Worm (Caenorhabditis elegans) whole organism, midembryonic: ENCODE data around the gene F26D11.2.

Source experiments
- T22C8.4 ChIP-seq: fragments of 200-800 bp; sonication (Bioruptor generic); IDR thresholded peaks from 2 replicates; pipeline ENCODE4 v1.3.6; 2022; ENCODE audit warnings: missing genetic modification characterization, missing compliant biosample characterization
- cog-1 ChIP-seq: sonication (generic microtip); optimal IDR thresholded peaks from 2 replicates; lab custom pipeline; 2016; ENCODE audit warnings: missing genetic modification characterization, missing compliant biosample characterization
- flt-1 ChIP-seq: fragments of 200-800 bp; sonication (Bioruptor generic); IDR thresholded peaks from 2 replicates; pipeline ENCODE4 v1.3.6; 2022; ENCODE audit warnings: missing genetic modification characterization, missing compliant biosample characterization
- klf-2 ChIP-seq: fragments of 200-800 bp; sonication (Bioruptor generic); conservative IDR thresholded peaks from 2 replicates; pipeline ENCODE4 v1.3.6; 2022; ENCODE audit warnings: missing genetic modification reagents, missing genetic modification characterization, missing compliant biosample characterization
- med-1 ChIP-seq: sonication (generic microtip); optimal IDR thresholded peaks from 2 replicates; lab custom pipeline; 2017; ENCODE audit warnings: missing genetic modification characterization, mild to moderate bottlenecking, missing compliant biosample characterization, antibody characterized with exemption, missing genetic modification reagents; ENCODE audit not compliant: insufficient read depth
- ref-1 ChIP-seq: fragments of 200-800 bp; sonication (Bioruptor generic); conservative IDR thresholded peaks from 2 replicates; pipeline ENCODE4 v1.3.6; 2022; ENCODE audit warnings: missing genetic modification reagents, missing genetic modification characterization, missing compliant biosample characterization
- tab-1 ChIP-seq: fragments of 200-800 bp; sonication (Bioruptor generic); IDR thresholded peaks from 2 replicates; pipeline ENCODE4 v1.3.6; 2022; ENCODE audit warnings: missing genetic modification characterization, missing compliant biosample characterization
- ztf-23 ChIP-seq: fragments of 200-800 bp; sonication (Bioruptor generic); IDR thresholded peaks from 2 replicates; pipeline ENCODE4 v1.3.6; 2022; ENCODE audit warnings: missing genetic modification reagents, missing genetic modification characterization, missing compliant biosample characterization
- ztf-29 ChIP-seq: fragments of 200-800 bp; sonication (Bioruptor generic); IDR thresholded peaks from 2 replicates; pipeline ENCODE4 v1.3.6; 2022; ENCODE audit warnings: missing genetic modification reagents, missing genetic modification characterization, missing compliant biosample characterization

F26D11.2 gene

ce11 chrV:7952855-7953254, 6.2 kb upstream of the F26D11.2 start, which contains the start of gene clec-216:
Gene clec-216 (minus strand): TSS chrV:7952955.
- no peak for TF ChIP-seq flt-1 (GFP tag; lab: Robert Waterston, UW)
- TF ChIP-seq ztf-29 (GFP tag; lab: Robert Waterston, UW): no peak
- no peak for TF ChIP-seq klf-2 (GFP tag; lab: Robert Waterston, UW)
- TF ChIP-seq tab-1 (GFP tag; lab: Robert Waterston, UW): no peak
- no peak for TF ChIP-seq med-1 (GFP tag; lab: Kevin White, UChicago)
- no peak for TF ChIP-seq cog-1 (tag; lab: Kevin White, UChicago)

ce11 chrV:7954552-7954951, 4.5 kb upstream of the F26D11.2 start, which contains the start of gene F26D11.13:
Gene F26D11.13 (minus strand): TSS chrV:7954652.
- TF ChIP-seq klf-2 (GFP tag; lab: Robert Waterston, UW) (no peak), ztf-23 (no peak), tab-1 (GFP tag; lab: Robert Waterston, UW) (no peak), flt-1 (GFP tag; lab: Robert Waterston, UW) (no peak), med-1 (GFP tag; lab: Kevin White, UChicago) (no peak), ztf-29 (GFP tag; lab: Robert Waterston, UW) (no peak)

ce11 chrV:7955168-7955567, 3.9 kb upstream of the F26D11.2 start, which contains the start of gene F26D11.12:
Gene F26D11.12 (minus strand): TSS chrV:7955312.
- TF ChIP-seq cog-1 (tag; lab: Kevin White, UChicago) (no peak), tab-1 (GFP tag; lab: Robert Waterston, UW) (no peak), ztf-29 (GFP tag; lab: Robert Waterston, UW) (no peak), ztf-23 (no peak), klf-2 (GFP tag; lab: Robert Waterston, UW) (no peak), flt-1 (GFP tag; lab: Robert Waterston, UW) (no peak), med-1 (GFP tag; lab: Kevin White, UChicago) (no peak), T22C8.4 (GFP tag; lab: Robert Waterston, UW) (no peak), ref-1 (GFP tag; lab: Robert Waterston, UW) (no peak)

ce11 chrV:7956218-7956617, 2.9 kb upstream of the F26D11.2 start, which contains the start of gene pals-34:
Gene pals-34 (minus strand): TSS chrV:7956497.
- TF ChIP-seq flt-1 (GFP tag; lab: Robert Waterston, UW): no peak
- no peak for TF ChIP-seq ztf-29 (GFP tag; lab: Robert Waterston, UW)
- no peak for TF ChIP-seq T22C8.4 (GFP tag; lab: Robert Waterston, UW)

ce11 chrV:7964429-7964828, 5.4 kb downstream of the F26D11.2 start:
- TF ChIP-seq cog-1 (tag; lab: Kevin White, UChicago): no peak
- no peak for TF ChIP-seq T22C8.4 (GFP tag; lab: Robert Waterston, UW)
- TF ChIP-seq ref-1 (GFP tag; lab: Robert Waterston, UW): no peak
- TF ChIP-seq flt-1 (GFP tag; lab: Robert Waterston, UW): no peak
- TF ChIP-seq klf-2 (GFP tag; lab: Robert Waterston, UW): no peak
- TF ChIP-seq ztf-29 (GFP tag; lab: Robert Waterston, UW): no peak
- no peak for TF ChIP-seq tab-1 (GFP tag; lab: Robert Waterston, UW)
- TF ChIP-seq med-1 (GFP tag; lab: Kevin White, UChicago): no peak
- no peak for TF ChIP-seq ztf-23

- TF ChIP-seq ztf-23 (no peak), T22C8.4 (GFP tag; lab: Robert Waterston, UW) (peak; percentile 39; the same call in 1 of the 2 replicates)
These were observed 10.0 kb downstream of the F26D11.2 start, which contains the start of gene che-7 for ce11 chrV:7969107-7969506. Gene che-7 (minus strand): TSS chrV:7969207.

ce11 chrV:7970519-7970918, 11.4 kb downstream of the F26D11.2 start:
- TF ChIP-seq T22C8.4 (GFP tag; lab: Robert Waterston, UW) (no peak), ztf-23 (no peak), ref-1 (GFP tag; lab: Robert Waterston, UW) (no peak), flt-1 (GFP tag; lab: Robert Waterston, UW) (no peak), med-1 (GFP tag; lab: Kevin White, UChicago) (no peak), ztf-29 (GFP tag; lab: Robert Waterston, UW) (no peak), klf-2 (GFP tag; lab: Robert Waterston, UW) (no peak)

- TF ChIP-seq ref-1 (GFP tag; lab: Robert Waterston, UW) (no peak), flt-1 (GFP tag; lab: Robert Waterston, UW) (no peak), tab-1 (GFP tag; lab: Robert Waterston, UW) (no peak), klf-2 (GFP tag; lab: Robert Waterston, UW) (no peak), cog-1 (tag; lab: Kevin White, UChicago) (no peak), ztf-29 (GFP tag; lab: Robert Waterston, UW) (no peak), ztf-23 (no peak), med-1 (GFP tag; lab: Kevin White, UChicago) (no peak), T22C8.4 (GFP tag; lab: Robert Waterston, UW) (no peak)
These were observed 12.3 kb downstream of the F26D11.2 start for ce11 chrV:7971376-7971775.

ce11 chrV:7977701-7978461, 18.8 kb downstream of the F26D11.2 start, which contains the start of gene let-413:
Gene let-413 (minus strand): TSS chrV:7977776.
- TF ChIP-seq flt-1 (GFP tag; lab: Robert Waterston, UW) (no peak), klf-2 (GFP tag; lab: Robert Waterston, UW) (no peak), cog-1 (tag; lab: Kevin White, UChicago) (no peak), ztf-23 (no peak), ztf-29 (GFP tag; lab: Robert Waterston, UW) (no peak), med-1 (GFP tag; lab: Kevin White, UChicago) (no peak), tab-1 (GFP tag; lab: Robert Waterston, UW) (no peak), ref-1 (GFP tag; lab: Robert Waterston, UW) (no peak)
